Worm (Caenorhabditis elegans) whole organism, late embryonic: Measurements from ENCODE around the gene gfm-1.

Experiments used
- C08G9.2 ChIP-seq: sonication (generic microtip); optimal IDR thresholded peaks from 2 replicates; lab custom pipeline; 2016; ENCODE audit warnings: mild to moderate bottlenecking, missing genetic modification characterization, moderate library complexity, missing compliant biosample characterization
- K02D7.2 ChIP-seq: sonication (generic microtip); optimal IDR thresholded peaks from 2 replicates; lab custom pipeline; 2017; ENCODE audit warnings: mild to moderate bottlenecking, missing genetic modification characterization, missing compliant biosample characterization
- K09A11.1 ChIP-seq: sonication (generic microtip); optimal IDR thresholded peaks from 2 replicates; lab custom pipeline; 2017; ENCODE audit warnings: antibody characterized with exemption, mild to moderate bottlenecking, missing genetic modification characterization, missing compliant biosample characterization; ENCODE audit not compliant: insufficient read depth
- ceh-14 ChIP-seq: sonication (generic microtip); optimal IDR thresholded peaks from 2 replicates; lab custom pipeline; 2016; ENCODE audit warnings: missing genotype, missing genetic modification characterization, missing compliant biosample characterization
- ceh-18 ChIP-seq: sonication (generic microtip); optimal IDR thresholded peaks from 2 replicates; lab custom pipeline; 2016; ENCODE audit warnings: missing genetic modification characterization, missing compliant biosample characterization
- ceh-19 ChIP-seq: fragments of 200-800 bp; sonication (Bioruptor generic); optimal IDR thresholded peaks from 2 replicates; lab custom pipeline; 2018; ENCODE audit warnings: mild to moderate bottlenecking, missing genetic modification characterization, missing compliant biosample characterization
- ceh-22 ChIP-seq: sonication (generic microtip); optimal IDR thresholded peaks from 2 replicates; lab custom pipeline; 2017; ENCODE audit warnings: missing biosample characterization, missing genetic modification characterization
- ceh-30 ChIP-seq: fragments of 150-350 bp; optimal IDR thresholded peaks from 2 replicates; lab custom pipeline; 2014; ENCODE audit warnings: missing biosample characterization, missing genetic modification characterization
- ceh-45 ChIP-seq: fragments of 200-800 bp; sonication (Bioruptor generic); IDR thresholded peaks from 2 replicates; pipeline ENCODE4 v1.3.6; 2022; ENCODE audit warnings: missing genetic modification reagents, missing genetic modification characterization, missing compliant biosample characterization
- ceh-48 ChIP-seq: sonication (generic microtip); optimal IDR thresholded peaks from 2 replicates; lab custom pipeline; 2016; ENCODE audit warnings: missing genetic modification characterization, inconsistent platforms, missing compliant biosample characterization
- ceh-6 ChIP-seq: fragments of 200-800 bp; sonication (Bioruptor generic); optimal IDR thresholded peaks from 2 replicates; lab custom pipeline; 2018; ENCODE audit warnings: mild to moderate bottlenecking, missing genetic modification characterization, missing compliant biosample characterization
- ceh-9 ChIP-seq: sonication (generic microtip); optimal IDR thresholded peaks from 2 replicates; lab custom pipeline; 2016; ENCODE audit warnings: mild to moderate bottlenecking, missing genetic modification characterization, inconsistent platforms, missing compliant biosample characterization
- che-1 ChIP-seq: sonication (generic microtip); optimal IDR thresholded peaks from 2 replicates; lab custom pipeline; 2016; ENCODE audit warnings: mild to moderate bottlenecking, missing genetic modification characterization, missing compliant biosample characterization
- dmd-4 ChIP-seq: sonication (generic microtip); optimal IDR thresholded peaks from 2 replicates; lab custom pipeline; 2016; ENCODE audit warnings: borderline replicate concordance, missing genetic modification characterization, missing compliant biosample characterization
- elt-4 ChIP-seq: sonication (generic microtip); optimal IDR thresholded peaks from 2 replicates; lab custom pipeline; 2016; ENCODE audit warnings: missing genetic modification characterization, missing compliant biosample characterization
- ets-4 ChIP-seq: sonication (generic microtip); optimal IDR thresholded peaks from 2 replicates; lab custom pipeline; 2016; ENCODE audit warnings: missing genetic modification characterization, missing compliant biosample characterization
- fax-1 ChIP-seq: sonication (generic microtip); optimal IDR thresholded peaks from 2 replicates; lab custom pipeline; 2016; ENCODE audit warnings: missing genotype, missing genetic modification characterization, missing compliant biosample characterization
- fkh-10 ChIP-seq: fragments of 150-350 bp; optimal IDR thresholded peaks from 2 replicates; lab custom pipeline; 2014; ENCODE audit warnings: missing biosample characterization, missing genetic modification reagents, missing genetic modification characterization
- fkh-6 ChIP-seq: sonication (generic microtip); optimal IDR thresholded peaks from 2 replicates; lab custom pipeline; 2016; ENCODE audit warnings: missing genetic modification characterization, missing compliant biosample characterization
- hlh-30 ChIP-seq: sonication (generic microtip); optimal IDR thresholded peaks from 2 replicates; lab custom pipeline; 2017; ENCODE audit warnings: antibody characterized with exemption, missing genetic modification characterization, missing compliant biosample characterization; ENCODE audit not compliant: insufficient read depth
- madf-2 ChIP-seq: sonication (generic microtip); optimal IDR thresholded peaks from 2 replicates; lab custom pipeline; 2017; ENCODE audit warnings: missing genetic modification characterization, missing compliant biosample characterization
- nhr-11 ChIP-seq: fragments of 150-350 bp; optimal IDR thresholded peaks from 2 replicates; lab custom pipeline; 2014; ENCODE audit warnings: missing biosample characterization, missing genetic modification characterization
- nhr-232 ChIP-seq: sonication (generic microtip); optimal IDR thresholded peaks from 2 replicates; lab custom pipeline; 2016; ENCODE audit warnings: missing genetic modification characterization, missing compliant biosample characterization
- pat-9 ChIP-seq: fragments of 200-800 bp; sonication (Bioruptor generic); optimal IDR thresholded peaks from 2 replicates; lab custom pipeline; 2018; ENCODE audit warnings: mild to moderate bottlenecking, missing genetic modification characterization, moderate library complexity, missing compliant biosample characterization
- pax-1 ChIP-seq: fragments of 150-350 bp; optimal IDR thresholded peaks from 2 replicates; lab custom pipeline; 2014; ENCODE audit warnings: missing biosample characterization, missing genetic modification characterization
- pha-4 ChIP-seq: fragments of 150-350 bp; optimal IDR thresholded peaks from 2 replicates; lab custom pipeline; 2018; ENCODE audit warnings: missing biosample characterization, missing genetic modification reagents, missing genetic modification characterization
- ref-2 ChIP-seq: sonication (generic microtip); optimal IDR thresholded peaks from 2 replicates; lab custom pipeline; 2016; ENCODE audit warnings: missing genetic modification characterization, missing compliant biosample characterization
- sox-2 ChIP-seq: fragments of 200-800 bp; sonication (Bioruptor generic); IDR thresholded peaks from 2 replicates; pipeline ENCODE4 v1.3.6; 2022; ENCODE audit warnings: missing genetic modification reagents, missing genetic modification characterization, missing compliant biosample characterization
- sox-4 ChIP-seq: sonication (generic microtip); optimal IDR thresholded peaks from 2 replicates; lab custom pipeline; 2017; ENCODE audit warnings: mild to moderate bottlenecking, missing genetic modification characterization, inconsistent platforms, missing compliant biosample characterization
- tbx-2 ChIP-seq: sonication (generic microtip); optimal IDR thresholded peaks from 2 replicates; lab custom pipeline; 2016; ENCODE audit warnings: missing genetic modification characterization, missing compliant biosample characterization
- tbx-7 ChIP-seq: sonication (generic microtip); optimal IDR thresholded peaks from 2 replicates; lab custom pipeline; 2016; ENCODE audit warnings: missing genotype, missing genetic modification characterization, missing compliant biosample characterization
- unc-3 ChIP-seq, 2 experiments: fragments of 200-800 bp in 1 of 2; sonication (Bioruptor generic) in 1 of 2; sonication (generic microtip) in 1 of 2; conservative IDR thresholded peaks in 1 of 2; optimal IDR thresholded peaks in 1 of 2; 2 replicates each; pipeline versions ENCODE4 v1.3.6 to Lab custom; 2016 to 2022; ENCODE audit warnings: missing compliant biosample characterization in 2 of 2, missing genetic modification characterization in 2 of 2, missing genetic modification reagents in 1 of 2
- unc-86 ChIP-seq: sonication (generic microtip); optimal IDR thresholded peaks from 2 replicates; lab custom pipeline; 2016; ENCODE audit warnings: missing genetic modification characterization, missing compliant biosample characterization

gfm-1 gene

DNA sequence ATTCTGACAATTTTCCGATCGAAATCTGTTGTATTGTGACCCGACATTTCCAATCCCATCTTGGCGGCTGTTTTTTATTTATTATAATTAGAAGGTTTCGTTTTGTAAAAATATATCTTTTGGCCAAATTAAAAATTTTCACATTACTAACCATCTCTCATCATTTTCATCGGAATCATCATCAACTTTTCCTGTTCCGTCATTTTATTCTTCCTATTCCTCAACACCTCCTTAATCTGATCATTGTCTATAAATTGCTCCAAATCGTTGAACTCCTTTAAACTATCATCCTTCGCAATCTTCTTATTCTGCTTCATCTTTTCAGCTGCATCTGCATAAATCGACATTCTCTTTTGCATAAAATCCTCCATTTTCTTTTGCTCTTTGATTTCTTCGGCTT lies 25.1 kb downstream of the gfm-1 start:
- TF ChIP-seq tbx-2 (tag; lab: Kevin White, UChicago) = no peak
- TF ChIP-seq ceh-18 (tag; lab: Kevin White, UChicago) = no peak
- no peak for TF ChIP-seq pat-9 (tag; lab: Kevin White, UChicago)
- TF ChIP-seq ceh-19 (GFP tag; lab: Kevin White, UChicago) = no peak
- TF ChIP-seq ref-2 = no peak
- no peak for TF ChIP-seq ceh-45
- no peak for TF ChIP-seq ets-4 (tag; lab: Kevin White, UChicago)
- TF ChIP-seq fkh-10 (GFP tag; lab: Kevin White, UChicago) = no peak
- no peak for TF ChIP-seq unc-86 (tag; lab: Kevin White, UChicago)
- no peak for TF ChIP-seq C08G9.2 (tag; lab: Kevin White, UChicago)
- no peak for TF ChIP-seq fkh-6
- TF ChIP-seq ceh-6 = no peak
- no peak for TF ChIP-seq K02D7.2 (tag; lab: Kevin White, UChicago)
- no peak for TF ChIP-seq tbx-7 (tag; lab: Kevin White, UChicago)
- TF ChIP-seq ceh-9 (tag; lab: Kevin White, UChicago) = no peak
- no peak for TF ChIP-seq ceh-14 (tag; lab: Kevin White, UChicago)

DNA sequence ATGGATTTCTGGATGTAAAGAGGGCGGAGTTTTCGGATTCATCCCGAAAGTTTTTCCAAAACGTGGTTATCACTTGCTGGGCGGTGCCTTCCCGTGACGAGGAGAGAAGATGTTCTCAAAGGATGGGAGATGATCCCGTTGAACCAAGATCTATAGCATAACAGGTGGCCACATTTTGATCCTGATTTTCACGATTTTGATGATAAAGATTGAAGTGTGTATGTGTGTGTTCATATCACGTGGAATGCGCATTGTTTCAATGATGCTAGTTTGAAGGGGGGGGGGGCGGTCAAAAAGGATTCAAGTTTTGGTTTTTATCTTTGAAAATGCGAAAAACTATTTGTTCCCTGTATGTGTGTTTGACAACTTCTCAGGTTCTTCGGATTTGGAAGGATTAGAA lies 27.9 kb downstream of the gfm-1 start, which contains the start of gene mltn-1:
TSS of gene mltn-1 (minus strand) at position 22 of the 400 bp plus-strand sequence.
- TF ChIP-seq ceh-48 (tag; lab: Kevin White, UChicago) = no peak
- TF ChIP-seq dmd-4 (tag; lab: Kevin White, UChicago) = no peak
- TF ChIP-seq pha-4 (tag; lab: Kevin White, UChicago) = no peak
- no peak for TF ChIP-seq ets-4 (tag; lab: Kevin White, UChicago)
- TF ChIP-seq, all 69 proteins: peak for 0

DNA sequence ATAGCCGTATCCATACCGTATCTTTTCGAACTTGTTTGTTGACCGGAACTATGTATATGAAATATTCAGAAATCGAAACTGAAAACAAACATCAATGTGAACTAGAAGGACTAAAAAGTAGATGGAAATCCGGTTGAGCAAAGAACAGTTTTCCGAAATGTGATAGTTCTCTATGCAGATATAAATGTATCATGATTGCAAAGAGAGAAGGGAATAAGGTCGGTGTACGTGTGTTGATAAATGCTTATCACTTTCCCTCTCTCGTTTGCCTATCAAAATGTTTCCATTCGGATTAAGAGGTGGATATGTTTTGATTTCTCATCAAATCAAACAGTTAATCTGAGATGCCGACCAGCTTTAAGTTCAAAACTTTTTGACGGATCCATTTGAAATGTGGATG lies 31.0 kb downstream of the gfm-1 start:
- TF ChIP-seq K09A11.1 (tag; lab: Kevin White, UChicago) (no peak), fax-1 (no peak), ceh-22 (no peak), nhr-232 (tag; lab: Kevin White, UChicago) (no peak), unc-3 (GFP tag; conservative IDR thresholded peaks at IDR 0.05; lab: Robert Waterston, UW) (no peak), unc-3 (tag; optimal IDR thresholded peaks at IDR 0.05; lab: Kevin White, UChicago) (no peak), ref-2 (no peak), madf-2 (tag; lab: Kevin White, UChicago) (no peak), che-1 (tag; lab: Kevin White, UChicago) (no peak), ceh-6 (no peak)

DNA sequence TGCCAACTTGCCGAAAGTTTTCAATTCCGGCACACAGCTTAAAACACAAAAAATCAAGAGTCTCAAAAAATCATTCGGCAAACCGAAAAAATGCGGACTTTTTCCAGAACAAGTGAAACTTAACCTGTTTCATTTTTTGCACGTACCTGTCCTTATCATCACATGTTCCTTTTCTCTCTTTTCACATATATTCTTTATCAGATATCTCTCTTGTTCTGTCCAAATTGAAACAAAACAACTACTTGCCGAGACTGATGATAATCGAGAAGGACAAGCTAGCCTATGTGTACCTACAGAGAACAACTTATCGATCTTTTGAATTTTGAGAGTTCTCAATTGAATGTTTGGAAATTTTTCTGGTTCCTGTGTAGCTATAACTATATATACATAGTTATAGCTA lies 32.7 kb downstream of the gfm-1 start:
- TF ChIP-seq sox-4 (tag; lab: Kevin White, UChicago) (no peak), ceh-30 (tag; lab: Kevin White, UChicago) (no peak)

DNA sequence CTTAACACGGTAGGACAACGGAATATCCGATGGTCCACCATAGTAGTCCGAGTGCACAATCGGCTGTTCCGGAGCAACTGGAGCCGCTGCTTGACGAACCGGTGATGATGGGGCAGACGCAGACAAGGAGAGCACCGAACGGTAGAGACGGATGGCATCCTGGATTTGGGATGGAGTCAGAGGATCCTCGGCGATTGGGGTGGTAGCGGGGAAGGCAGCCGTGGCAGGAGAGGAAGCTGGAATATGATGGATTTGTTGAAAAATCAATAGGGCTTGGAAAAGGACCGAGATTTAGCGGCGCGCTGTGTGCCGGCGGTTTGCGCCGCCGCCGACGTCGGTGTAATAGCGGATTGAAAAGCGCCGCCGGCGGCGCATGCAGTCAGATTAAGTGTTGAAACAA lies 35.1 kb downstream of the gfm-1 start:
- TF ChIP-seq che-1 (tag; lab: Kevin White, UChicago) = no peak
- peak; percentile 64 for TF ChIP-seq elt-4

DNA sequence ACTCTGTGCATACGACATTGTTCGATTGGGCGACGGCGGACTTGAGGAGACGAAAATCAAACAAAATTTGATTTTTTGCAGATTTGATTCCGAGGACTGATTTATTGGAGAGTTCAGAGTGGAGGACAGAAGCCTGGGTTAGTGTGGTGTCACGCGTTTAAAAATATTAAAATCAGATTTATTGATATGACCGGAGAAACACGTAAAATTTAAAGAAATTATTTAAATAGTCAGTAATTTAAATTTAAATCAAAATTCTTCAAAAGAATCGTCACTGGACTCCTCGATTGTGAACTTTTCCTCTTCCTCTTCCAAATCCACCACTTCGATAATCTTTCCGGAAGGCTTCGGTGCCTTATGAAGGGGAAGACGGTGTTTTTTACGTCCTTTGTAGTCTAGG lies 36.0 kb downstream of the gfm-1 start, which contains the start of gene spe-18:
TSS of gene spe-18 (minus strand) at position 101 of the 400 bp plus-strand sequence.
- TF ChIP-seq sox-2 (no peak), K02D7.2 (tag; lab: Kevin White, UChicago) (no peak), pax-1 (no peak), nhr-11 (tag; lab: Kevin White, UChicago) (no peak), ceh-18 (tag; lab: Kevin White, UChicago) (no peak), hlh-30 (tag; lab: Kevin White, UChicago) (no peak)
- TF ChIP-seq, all 69 proteins: peak for 0
